Worm (Caenorhabditis elegans) whole organism, L4/young adult: ENCODE data around the gene ttr-48.

Source experiments
- W03F9.2 ChIP-seq: fragments of 150-350 bp; optimal IDR thresholded peaks from 2 replicates; lab custom pipeline; 2014; ENCODE audit warnings: missing biosample characterization, missing genetic modification characterization
- dao-5 ChIP-seq: sonication (generic microtip); optimal IDR thresholded peaks from 2 replicates; lab custom pipeline; 2016; ENCODE audit warnings: missing genotype, missing genetic modification characterization, moderate library complexity, missing compliant biosample characterization
- him-1 ChIP-seq: sonication (generic microtip); optimal IDR thresholded peaks from 2 replicates; lab custom pipeline; 2016; ENCODE audit warnings: missing genotype, missing genetic modification reagents, missing genetic modification characterization, missing compliant biosample characterization

DNA sequence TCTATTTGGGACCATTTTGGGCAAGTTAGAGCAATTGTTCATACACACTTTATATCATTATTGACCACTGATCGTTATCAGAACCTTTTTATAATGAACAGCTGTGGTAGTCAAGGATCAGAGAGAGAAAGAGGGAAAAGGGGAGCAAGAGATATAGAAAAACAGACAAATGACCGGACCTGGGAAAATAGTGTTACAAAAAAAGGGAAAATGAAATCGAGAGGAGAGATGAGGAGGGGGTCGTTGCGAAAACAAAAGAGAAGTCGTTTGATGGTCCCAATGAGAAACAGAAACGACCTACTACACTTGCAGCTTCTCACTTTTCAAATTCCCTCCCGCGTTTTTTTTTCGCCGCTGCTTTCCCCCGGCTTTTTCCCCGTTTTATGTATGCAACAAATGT, 11.7 kb upstream of the ttr-48 start:
- TF ChIP-seq him-1 (no peak), W03F9.2 (tag; lab: Kevin White, UChicago) (no peak), dao-5 (no peak)
